Fruit fly (Drosophila melanogaster) S2 (cell line): ENCODE measurements around the gene AsnRS.

ENCODE experiments used
- CG8478 ChIP-seq: fragments of >200 bp; optimal IDR thresholded peaks from 2 replicates; lab custom pipeline; 2018
- CTCF ChIP-seq, 2 experiments: fragments of >200 bp; optimal IDR thresholded peaks; 2 replicates each; lab custom pipeline; 2018

Gene AsnRS

dm6 chr2L:19131905-19132402 is at the start of gene AsnRS, which contains the start of gene DCTN6-p27:
Gene AsnRS, minus strand, starts transcription at chr2L:19131954.
Gene DCTN6-p27, plus strand, starts transcription at chr2L:19132323.
- TF ChIP-seq CTCF (optimal IDR thresholded peaks at IDR 0.05; lab: Kevin White, UChicago) = no peak
- no peak for TF ChIP-seq CG8478 (lab: Kevin White, UChicago)

- TF ChIP-seq CTCF (optimal IDR thresholded peaks at IDR 0.05; lab: Kevin White, UChicago) (no peak), CG8478 (lab: Kevin White, UChicago) (no peak)
These were observed 49.6 kb upstream of the AsnRS start, which contains the start of gene CG17568 for dm6 chr2L:19181153-19181892. Gene CG17568, minus strand, starts transcription at chr2L:19181702.

dm6 chr2L:19168095-19168697 is 36.4 kb upstream of the AsnRS start:
- TF ChIP-seq CTCF (optimal IDR thresholded peaks at IDR 0.05; lab: Kevin White, UChicago) = no peak

dm6 chr2L:19167135-19167681 is 35.5 kb upstream of the AsnRS start:
- no peak for TF ChIP-seq CG8478 (lab: Kevin White, UChicago)
- TF ChIP-seq CTCF (optimal IDR thresholded peaks at IDR 0.05; lab: Kevin White, UChicago) = no peak

dm6 chr2L:19165998-19166397 is 34.2 kb upstream of the AsnRS start:
- TF ChIP-seq CG8478 (lab: Kevin White, UChicago) (no peak), CTCF (optimal IDR thresholded peaks at IDR 0.05; lab: Kevin White, UChicago) (peak; percentile 0 to 12)

dm6 chr2L:19164933-19165813 is 33.4 kb upstream of the AsnRS start:
- no peak for TF ChIP-seq CG8478 (lab: Kevin White, UChicago)
- no peak for TF ChIP-seq CTCF (optimal IDR thresholded peaks at IDR 0.05; lab: Kevin White, UChicago)

- TF ChIP-seq CTCF (optimal IDR thresholded peaks at IDR 0.05; lab: Kevin White, UChicago) = no peak
- no peak for TF ChIP-seq CG8478 (lab: Kevin White, UChicago)
These were observed 32.2 kb upstream of the AsnRS start for dm6 chr2L:19163975-19164371.

- TF ChIP-seq CTCF (optimal IDR thresholded peaks at IDR 0.05; lab: Kevin White, UChicago) (no peak), CG8478 (lab: Kevin White, UChicago) (no peak)
These were observed 31.6 kb upstream of the AsnRS start for dm6 chr2L:19163143-19163974.

- TF ChIP-seq CG8478 (lab: Kevin White, UChicago) (no peak), CTCF (optimal IDR thresholded peaks at IDR 0.05; lab: Kevin White, UChicago) (no peak)
These were observed 30.8 kb upstream of the AsnRS start for dm6 chr2L:19162330-19163100.

- TF ChIP-seq CTCF (optimal IDR thresholded peaks at IDR 0.05; lab: Kevin White, UChicago) (no peak), CG8478 (lab: Kevin White, UChicago) (no peak)
These were observed 29.7 kb upstream of the AsnRS start for dm6 chr2L:19161307-19161999.

dm6 chr2L:19159552-19160406 is 28.0 kb upstream of the AsnRS start:
- TF ChIP-seq CG8478 (lab: Kevin White, UChicago) (no peak), CTCF (optimal IDR thresholded peaks at IDR 0.05; lab: Kevin White, UChicago) (no peak)
